Fruit fly (Drosophila melanogaster) whole organism, prepupa: ENCODE measurements around the gene CG7730.

Source experiments
- CG8319 ChIP-seq: fragments of 200-800 bp; sonication (Bioruptor generic); optimal IDR thresholded peaks from 3 replicates; lab custom pipeline; 2016; ENCODE audit warnings: missing biosample characterization, missing genetic modification characterization
- Ets96B ChIP-seq: fragments of 200-800 bp; optimal IDR thresholded peaks from 2 replicates; lab custom pipeline; 2019; ENCODE audit warnings: missing biosample characterization, mild to moderate bottlenecking, missing genetic modification characterization, moderate library complexity
- achi ChIP-seq: fragments of 200-800 bp; sonication (Bioruptor generic); optimal IDR thresholded peaks from 3 replicates; lab custom pipeline; 2016; ENCODE audit warnings: missing biosample characterization, missing genetic modification characterization

DNA sequence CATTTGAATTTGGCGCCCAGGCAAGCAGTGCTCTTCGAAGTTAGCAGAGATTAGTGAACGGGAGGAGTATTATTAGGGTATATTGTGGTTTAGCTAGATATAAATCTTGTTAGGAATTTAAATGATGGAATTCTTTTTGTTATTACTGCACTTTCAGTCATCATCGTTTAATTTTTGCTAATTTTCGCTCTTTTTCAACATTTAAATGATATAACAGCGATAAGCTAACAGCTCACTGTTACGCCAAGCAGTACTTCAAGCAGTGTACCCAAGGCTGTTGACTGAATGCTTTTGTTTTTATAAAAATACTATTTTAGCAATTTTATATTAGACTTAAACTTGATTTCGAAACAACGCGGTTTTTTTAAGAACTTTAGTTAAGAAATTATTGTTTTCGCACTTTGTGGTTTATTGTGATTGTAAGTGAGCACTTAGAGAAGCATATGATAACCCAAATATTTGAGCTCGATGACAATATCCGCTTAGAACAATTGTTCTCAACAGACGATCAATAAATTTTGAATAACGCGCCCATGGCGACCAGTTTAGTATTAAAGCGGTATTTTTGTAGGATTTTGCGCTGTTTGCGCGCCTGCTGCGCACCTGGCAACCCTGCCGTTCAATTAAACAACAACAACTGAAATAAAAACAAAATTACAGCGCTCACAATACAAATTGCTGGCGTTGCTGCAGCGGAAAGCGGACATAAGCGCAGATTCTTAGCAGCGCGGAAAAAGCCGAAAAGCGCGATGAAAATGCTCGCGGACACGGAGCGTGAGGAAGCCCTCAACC lies 23.5 kb downstream of the CG7730 start:
- no peak for TF ChIP-seq Ets96B (tag; lab: Kevin White, UChicago)
- no peak for TF ChIP-seq achi
- TF ChIP-seq CG8319 (GFP tag; lab: Kevin White, UChicago), result no peak
